Worm (Caenorhabditis elegans): ENCODE data around the gene kvs-2.

kvs-2 gene

DNA sequence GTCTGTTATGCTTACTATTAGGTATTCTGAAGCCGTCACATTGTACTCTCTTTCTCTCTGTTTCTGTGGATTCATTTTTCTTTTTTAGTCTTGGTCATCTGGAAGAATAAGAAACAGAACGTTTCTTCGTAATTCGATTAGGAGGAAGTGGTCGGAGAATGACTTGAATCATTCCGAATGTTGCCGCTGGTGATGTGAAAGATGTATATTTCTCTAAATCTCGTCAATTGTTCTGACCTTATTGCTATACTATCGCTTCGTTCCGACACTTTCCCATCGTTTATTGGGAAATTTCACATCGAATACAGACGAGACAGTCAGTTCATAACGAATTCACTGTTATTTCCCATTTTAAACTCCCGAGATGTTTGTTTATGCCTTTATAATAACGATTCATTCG is 43.3 kb downstream of the kvs-2 start:
- TF ChIP-seq hlh-26 (GFP tag; conservative IDR thresholded peaks at IDR 0.05) (no peak), C17E4.6 (GFP tag; IDR thresholded peaks at IDR 0.05) (no peak), attf-3 (GFP tag; conservative IDR thresholded peaks at IDR 0.05) (no peak), unc-62 (GFP tag; optimal IDR thresholded peaks at IDR 0.05) (no peak)

DNA sequence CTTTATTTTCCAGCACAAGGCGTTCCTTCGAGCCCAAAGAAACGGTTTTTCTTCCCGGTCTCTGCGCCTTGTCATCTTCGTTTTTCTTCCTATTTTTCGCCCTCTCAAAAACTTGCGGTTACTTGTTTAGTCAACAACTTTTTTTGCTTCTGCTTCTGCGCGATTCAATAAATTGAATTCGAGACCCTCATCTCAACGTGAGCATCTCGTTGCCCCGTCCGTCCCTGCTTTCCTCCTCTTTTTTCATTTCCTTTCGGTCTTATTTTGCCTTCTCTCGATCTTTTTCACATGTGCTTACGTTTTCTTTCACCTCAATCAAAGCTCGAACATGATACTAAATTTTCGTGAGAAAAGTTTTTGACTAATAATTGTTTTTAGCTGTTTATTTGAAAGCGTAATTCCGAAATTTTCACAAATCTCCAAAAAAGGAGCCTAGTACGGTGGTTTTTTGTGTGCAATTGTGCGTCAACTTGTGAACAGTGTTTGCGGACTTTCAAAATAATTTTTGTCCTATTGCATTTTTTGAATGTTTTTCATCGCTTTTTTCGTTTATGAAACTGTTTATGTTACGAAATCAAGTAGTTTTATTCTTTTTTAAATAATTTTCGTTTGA is 44.3 kb downstream of the kvs-2 start:
- TF ChIP-seq egl-44 (GFP tag; IDR thresholded peaks at IDR 0.05) (no peak), lin-54 (GFP tag; optimal IDR thresholded peaks at IDR 0.05) (no peak), F57C9.4 (tag; optimal IDR thresholded peaks at IDR 0.05) (no peak), ztf-26 (tag; optimal IDR thresholded peaks at IDR 0.05) (no peak), ceh-79 (tag; optimal IDR thresholded peaks at IDR 0.05) (no peak), ceh-100 (GFP tag; IDR thresholded peaks at IDR 0.05) (no peak), lsl-1 (GFP tag; optimal IDR thresholded peaks at IDR 0.05) (peak; percentile 51), cebp-1 (GFP tag; IDR thresholded peaks at IDR 0.05) (no peak), cebp-1 (tag; optimal IDR thresholded peaks at IDR 0.05) (peak; percentile 11), B0019.2 (GFP tag; conservative IDR thresholded peaks at IDR 0.05) (no peak)

DNA sequence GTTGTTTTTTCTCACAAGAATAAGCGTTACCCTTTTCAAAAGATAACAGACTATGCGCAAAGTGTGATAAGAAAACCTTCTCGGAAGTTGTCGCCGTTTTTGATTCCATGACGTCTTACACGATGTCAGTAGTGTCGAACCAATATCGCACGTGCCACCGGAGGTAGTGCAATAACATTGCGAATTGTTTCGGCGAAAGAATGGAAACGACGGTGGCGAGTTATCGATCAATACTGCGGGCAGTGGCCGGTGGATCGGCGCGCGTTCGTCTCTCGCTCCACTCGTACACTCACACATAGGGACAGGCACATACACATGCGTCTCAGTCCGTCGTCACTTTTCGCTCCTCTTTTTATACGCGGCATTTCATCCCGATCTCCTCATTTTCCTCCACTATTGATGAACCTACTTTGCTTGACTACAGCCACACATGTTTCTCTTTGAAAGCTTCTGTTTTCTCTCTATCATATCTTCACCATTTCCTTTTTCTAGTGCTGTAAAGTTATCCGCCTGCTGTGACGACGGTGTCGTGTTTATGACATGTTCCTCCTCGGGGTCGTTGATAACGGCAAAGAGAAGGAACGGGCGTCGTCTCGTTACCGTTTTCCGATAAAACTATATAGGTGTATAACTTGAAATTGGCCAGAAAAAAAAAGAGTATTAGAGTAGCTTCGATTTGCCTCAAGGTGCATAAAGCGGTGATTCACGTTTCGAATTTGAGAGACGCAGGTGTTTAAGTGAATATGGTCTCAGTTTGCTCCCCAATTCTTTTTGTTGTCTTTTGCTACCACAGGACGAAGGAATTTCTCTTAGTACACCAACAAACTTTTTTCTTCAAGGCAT is 45.5 kb downstream of the kvs-2 start:
- TF ChIP-seq Y56A3A.18 (GFP tag; IDR thresholded peaks at IDR 0.05) (no peak), B0261.1 (tag; optimal IDR thresholded peaks at IDR 0.05) (no peak), sdz-38 (tag; optimal IDR thresholded peaks at IDR 0.05) (no peak), B0035.1 (tag; optimal IDR thresholded peaks at IDR 0.05) (no peak), B0019.2 (GFP tag; conservative IDR thresholded peaks at IDR 0.05) (no peak), snpc-1.3 (tag; optimal IDR thresholded peaks at IDR 0.05; ENCODE audit: insufficient read depth) (no peak), ceh-27 (GFP tag; optimal IDR thresholded peaks at IDR 0.05) (peak; percentile 40), attf-6 (GFP tag; IDR thresholded peaks at IDR 0.05) (no peak), Y53G8AR.9 (GFP tag; conservative IDR thresholded peaks at IDR 0.05) (no peak), F39B2.1 (GFP tag; IDR thresholded peaks at IDR 0.05) (no peak), ztf-28 (GFP tag; IDR thresholded peaks at IDR 0.05) (no peak), hmg-1.2 (GFP tag; IDR thresholded peaks at IDR 0.05) (no peak), rcor-1 (GFP tag; IDR thresholded peaks at IDR 0.05) (no peak), ama-1 (optimal IDR thresholded peaks at IDR 0.05) (no peak), ama-1 (GFP tag; optimal IDR thresholded peaks at IDR 0.05) (no peak), sea-2 (GFP tag; IDR thresholded peaks at IDR 0.05) (no peak), tbp1 (GFP tag; optimal IDR thresholded peaks at IDR 0.05) (peak; percentile 32), F10E7.11 (tag; optimal IDR thresholded peaks at IDR 0.05) (no peak), attf-3 (GFP tag; conservative IDR thresholded peaks at IDR 0.05) (no peak), nfya-1 (tag; optimal IDR thresholded peaks at IDR 0.05; ENCODE audit: borderline replicate concordance, insufficient read depth) (no peak), F33H1.4 (GFP tag; IDR thresholded peaks at IDR 0.05) (no peak), bed-2 (GFP tag; IDR thresholded peaks at IDR 0.05) (no peak), bed-1 (GFP tag; IDR thresholded peaks at IDR 0.05) (no peak), ceh-79 (tag; optimal IDR thresholded peaks at IDR 0.05) (no peak), Y67H2A.10 (GFP tag; conservative IDR thresholded peaks at IDR 0.05) (no peak), madf-3 (GFP tag; IDR thresholded peaks at IDR 0.05) (no peak), egrh-3 (GFP tag; IDR thresholded peaks at IDR 0.05) (no peak), ztf-26 (tag; optimal IDR thresholded peaks at IDR 0.05) (peak; percentile 59), tlf-1 (GFP tag; optimal IDR thresholded peaks at IDR 0.05) (no peak), unc-130 (GFP tag; optimal IDR thresholded peaks at IDR 0.05) (no peak), dpl-1 (GFP tag; optimal IDR thresholded peaks at IDR 0.05) (no peak), him-1 (tag; optimal IDR thresholded peaks at IDR 0.05) (no peak), ZK185.1 (tag; optimal IDR thresholded peaks at IDR 0.05; ENCODE audit: poor library complexity, severe bottlenecking) (no peak), mxl-1 (tag; optimal IDR thresholded peaks at IDR 0.05) (no peak)
